Worm (Caenorhabditis elegans): ENCODE results near the gene aagr-3.

The aagr-3 gene

ce11 chrV:9733920-9734454 is 4.7 kb upstream of the aagr-3 start, which contains the start of gene cal-7 (continued):
- TF ChIP-seq nhr-6 (tag; optimal IDR thresholded peaks at IDR 0.05) (no peak), aha-1 (tag) (peak; percentile 0), dve-1 (tag; optimal IDR thresholded peaks at IDR 0.05; ENCODE audit: insufficient read depth) (peak; percentile 43), F26F4.8 (GFP tag; conservative IDR thresholded peaks at IDR 0.05) (no peak), lin-39 (tag; optimal IDR thresholded peaks at IDR 0.05) (no peak), ctbp-1 (GFP tag; IDR thresholded peaks at IDR 0.05) (no peak), nhr-10 (tag; optimal IDR thresholded peaks at IDR 0.05) (no peak), dmd-9 (GFP tag; IDR thresholded peaks at IDR 0.05) (no peak), madf-9 (GFP tag; conservative IDR thresholded peaks at IDR 0.05) (no peak), madf-5 (GFP tag; IDR thresholded peaks at IDR 0.05) (no peak), lin-13 (GFP tag; optimal IDR thresholded peaks at IDR 0.05) (no peak), R02D3.7 (tag; optimal IDR thresholded peaks at IDR 0.05) (no peak), nhr-42 (GFP tag; IDR thresholded peaks at IDR 0.05) (peak; percentile 59; the same call in 1 of the 2 replicates), aly-2 (tag; optimal IDR thresholded peaks at IDR 0.05) (no peak), ceh-20 (GFP tag; IDR thresholded peaks at IDR 0.05) (no peak), pqm-1 (tag; optimal IDR thresholded peaks at IDR 0.05) (no peak), lim-7 (GFP tag; IDR thresholded peaks at IDR 0.05) (no peak), skn-1 (tag; optimal IDR thresholded peaks at IDR 0.05) (no peak), nhr-25 (tag; optimal IDR thresholded peaks at IDR 0.05; ENCODE audit: borderline replicate concordance, insufficient read depth) (no peak)

ce11 chrV:9731852-9732251 is 2.5 kb upstream of the aagr-3 start:
- no peak for TF ChIP-seq F26F4.8 (GFP tag; conservative IDR thresholded peaks at IDR 0.05)
- no peak for TF ChIP-seq nhr-10 (tag; optimal IDR thresholded peaks at IDR 0.05)
- TF ChIP-seq zfp-3 (GFP tag; conservative IDR thresholded peaks at IDR 0.05): no peak
- no peak for TF ChIP-seq zfp-2 (tag; optimal IDR thresholded peaks at IDR 0.05)
- TF ChIP-seq nhr-102 (tag; optimal IDR thresholded peaks at IDR 0.05): no peak
- TF ChIP-seq dve-1 (tag; optimal IDR thresholded peaks at IDR 0.05; ENCODE audit: insufficient read depth): no peak
- no peak for TF ChIP-seq nhr-111 (GFP tag; optimal IDR thresholded peaks at IDR 0.05)
- no peak for TF ChIP-seq madf-5 (GFP tag; IDR thresholded peaks at IDR 0.05)
- 0 out of 2 replicates have a peak, but pooled peaks have one; percentile 17 for TF ChIP-seq saeg-2 (GFP tag; IDR thresholded peaks at IDR 0.05)
- no peak for TF ChIP-seq F10B5.3 (tag; optimal IDR thresholded peaks at IDR 0.05)
- TF ChIP-seq T20F7.1 (GFP tag; optimal IDR thresholded peaks at IDR 0.05): no peak
- TF ChIP-seq vab-7 (GFP tag; IDR thresholded peaks at IDR 0.05): peak; percentile 66; the same call in 1 of the 2 replicates
- no peak for TF ChIP-seq snpc-4 (tag; optimal IDR thresholded peaks at IDR 0.05)
- no peak for TF ChIP-seq skn-1 (tag; optimal IDR thresholded peaks at IDR 0.05)
- TF ChIP-seq daf-8 (GFP tag; IDR thresholded peaks at IDR 0.05): no peak
- peak; percentile 43 for TF ChIP-seq ama-1 (optimal IDR thresholded peaks at IDR 0.05)
- no peak for TF ChIP-seq mep-1 (tag; optimal IDR thresholded peaks at IDR 0.05)
- no peak for TF ChIP-seq F49E8.2 (tag; optimal IDR thresholded peaks at IDR 0.05; ENCODE audit: borderline replicate concordance)
- peak; percentile 47 for TF ChIP-seq mes-2 (tag; optimal IDR thresholded peaks at IDR 0.05; ENCODE audit: poor library complexity, severe bottlenecking)
- TF ChIP-seq daf-12 (tag; optimal IDR thresholded peaks at IDR 0.05): no peak
- no peak for TF ChIP-seq set-16 (GFP tag; IDR thresholded peaks at IDR 0.05)
- TF ChIP-seq mxl-3 (GFP tag; optimal IDR thresholded peaks at IDR 0.05): no peak
- TF ChIP-seq lin-29 (GFP tag; IDR thresholded peaks at IDR 0.05): no peak
- TF ChIP-seq nhr-6 (tag; optimal IDR thresholded peaks at IDR 0.05): no peak
- TF ChIP-seq mdt-29 (GFP tag; IDR thresholded peaks at IDR 0.05): peak; percentile 54
- no peak for TF ChIP-seq gei-8 (GFP tag; optimal IDR thresholded peaks at IDR 0.05)
- no peak for TF ChIP-seq ztf-11 (tag; optimal IDR thresholded peaks at IDR 0.05)
- TF ChIP-seq ceh-20 (GFP tag; IDR thresholded peaks at IDR 0.05): no peak
- no peak for TF ChIP-seq mdl-1 (tag; optimal IDR thresholded peaks at IDR 0.05)
- TF ChIP-seq Y5F2A.4 (GFP tag; optimal IDR thresholded peaks at IDR 0.05): peak; percentile 41
- TF ChIP-seq Y48G9A.11 (GFP tag; IDR thresholded peaks at IDR 0.05): no peak; the same call in 1 of the 2 replicates
- TF ChIP-seq egl-43 (GFP tag; IDR thresholded peaks at IDR 0.05): peak; percentile 70
- peak; percentile 49; the same call in 1 of the 2 replicates for TF ChIP-seq dmd-8 (GFP tag; IDR thresholded peaks at IDR 0.05)
- TF ChIP-seq zip-2 (tag; optimal IDR thresholded peaks at IDR 0.05): no peak
- TF ChIP-seq lin-38 (GFP tag; IDR thresholded peaks at IDR 0.05): no peak; the same call in 1 of the 2 replicates
- no peak for TF ChIP-seq lin-15B (tag; optimal IDR thresholded peaks at IDR 0.05)
- peak in 1 of 2 experiments; percentile 78 for TF ChIP-seq unc-62 (GFP tag; optimal IDR thresholded peaks at IDR 0.05 in 1 of 2)
- TF ChIP-seq unc-62 (tag; optimal IDR thresholded peaks at IDR 0.05): no peak
